Fruit fly (Drosophila melanogaster) whole organism, prepupa: ENCODE data around the gene Ctr1B.

ENCODE experiments used
- Blimp-1 ChIP-seq: fragments of 200-800 bp; sonication (Bioruptor generic); optimal IDR thresholded peaks from 3 replicates; lab custom pipeline; 2017; ENCODE audit warnings: missing biosample characterization, missing genetic modification characterization, mild to moderate bottlenecking, moderate library complexity, missing genetic modification reagents
- CG10631 ChIP-seq: fragments of 200-800 bp; sonication (Bioruptor generic); optimal IDR thresholded peaks from 2 replicates; lab custom pipeline; 2016; ENCODE audit warnings: missing biosample characterization, missing genetic modification characterization
- CG10669 ChIP-seq: fragments of 200-800 bp; sonication (Bioruptor generic); optimal IDR thresholded peaks from 3 replicates; lab custom pipeline; 2018; ENCODE audit warnings: missing biosample characterization, mild to moderate bottlenecking, missing genetic modification characterization, moderate library complexity
- CG11294 ChIP-seq: fragments of 200-800 bp; sonication (Bioruptor generic); IDR thresholded peaks from 2 replicates; pipeline ENCODE4 v1.3.6; 2022; ENCODE audit warnings: missing biosample characterization, missing genetic modification characterization
- CG11762 ChIP-seq: fragments of 200-800 bp; sonication (Bioruptor generic); optimal IDR thresholded peaks from 3 replicates; lab custom pipeline; 2016; ENCODE audit warnings: missing biosample characterization, missing genetic modification characterization; ENCODE audit not compliant: insufficient read depth
- CG15336 ChIP-seq: fragments of 200-800 bp; sonication (Bioruptor generic); IDR thresholded peaks from 2 replicates; pipeline ENCODE4 v1.3.6; 2022; ENCODE audit warnings: missing biosample characterization, missing genetic modification characterization
- CG16779 ChIP-seq: fragments of 200-800 bp; sonication (Bioruptor generic); optimal IDR thresholded peaks from 3 replicates; lab custom pipeline; 2017; ENCODE audit warnings: missing biosample characterization, mild to moderate bottlenecking, missing genetic modification characterization
- CG3032 ChIP-seq: fragments of 200-800 bp; optimal IDR thresholded peaks from 2 replicates; lab custom pipeline; 2019; ENCODE audit warnings: missing biosample characterization, mild to moderate bottlenecking, missing genetic modification characterization, moderate library complexity
- CG32006 ChIP-seq: fragments of 200-800 bp; sonication (Bioruptor generic); optimal IDR thresholded peaks from 3 replicates; lab custom pipeline; 2017; ENCODE audit warnings: missing biosample characterization, mild to moderate bottlenecking, missing genetic modification characterization
- CG3919 ChIP-seq: fragments of 200-800 bp; sonication (Bioruptor generic); optimal IDR thresholded peaks from 3 replicates; lab custom pipeline; 2016; ENCODE audit warnings: missing biosample characterization, missing genetic modification characterization
- CG4318 ChIP-seq: fragments of 200-800 bp; sonication (Bioruptor generic); optimal IDR thresholded peaks from 3 replicates; lab custom pipeline; 2017; ENCODE audit warnings: missing biosample characterization, mild to moderate bottlenecking, missing genetic modification characterization
- CG6163 ChIP-seq: fragments of 200-800 bp; sonication (Bioruptor generic); IDR thresholded peaks from 3 replicates; pipeline ENCODE4 v1.3.6; 2022; ENCODE audit warnings: missing biosample characterization, missing genetic modification characterization
- CG6808 ChIP-seq: fragments of 200-800 bp; sonication (Bioruptor generic); optimal IDR thresholded peaks from 3 replicates; lab custom pipeline; 2017; ENCODE audit warnings: missing biosample characterization, missing genetic modification characterization, mild to moderate bottlenecking, moderate library complexity, missing genetic modification reagents
- CG6854 ChIP-seq: fragments of 200-800 bp; sonication (Bioruptor generic); optimal IDR thresholded peaks from 2 replicates; lab custom pipeline; 2017; ENCODE audit warnings: missing biosample characterization, mild to moderate bottlenecking, missing genetic modification characterization
- CG7368 ChIP-seq: fragments of 200-800 bp; sonication (Bioruptor generic); optimal IDR thresholded peaks from 3 replicates; lab custom pipeline; 2016; ENCODE audit warnings: missing biosample characterization, missing genetic modification characterization
- CG8319 ChIP-seq: fragments of 200-800 bp; sonication (Bioruptor generic); optimal IDR thresholded peaks from 3 replicates; lab custom pipeline; 2016; ENCODE audit warnings: missing biosample characterization, missing genetic modification characterization
- CG8632 ChIP-seq: fragments of 200-800 bp; sonication (Bioruptor generic); optimal IDR thresholded peaks from 3 replicates; lab custom pipeline; 2016; ENCODE audit warnings: missing biosample characterization, missing genetic modification characterization
- Eip75B ChIP-seq: fragments of 200-800 bp; sonication (Bioruptor generic); optimal IDR thresholded peaks from 3 replicates; lab custom pipeline; 2016; ENCODE audit warnings: missing biosample characterization, missing genetic modification characterization
- Eip78C ChIP-seq: fragments of 200-800 bp; sonication (Bioruptor generic); peaks from one replicate; lab custom pipeline; 2016; ENCODE audit warnings: missing biosample characterization, missing genetic modification characterization
- Eip93F ChIP-seq: fragments of 200-800 bp; sonication (Bioruptor generic); optimal IDR thresholded peaks from 2 replicates; lab custom pipeline; 2016; ENCODE audit warnings: missing biosample characterization, mild to moderate bottlenecking, missing genetic modification characterization
- Ets21C ChIP-seq: fragments of 200-800 bp; sonication (Bioruptor generic); optimal IDR thresholded peaks from 3 replicates; lab custom pipeline; 2016; ENCODE audit warnings: missing biosample characterization, missing genetic modification characterization
- Ets96B ChIP-seq: fragments of 200-800 bp; optimal IDR thresholded peaks from 2 replicates; lab custom pipeline; 2019; ENCODE audit warnings: missing biosample characterization, mild to moderate bottlenecking, missing genetic modification characterization, moderate library complexity
- Gug ChIP-seq: fragments of 200-800 bp; sonication (Bioruptor generic); IDR thresholded peaks from 2 replicates; pipeline ENCODE4 v1.3.6; 2022; ENCODE audit warnings: missing biosample characterization, missing genetic modification characterization
- Hr38 ChIP-seq: sonication (Bioruptor generic); optimal IDR thresholded peaks from 2 replicates; lab custom pipeline; 2016; ENCODE audit warnings: missing biosample characterization, missing genetic modification characterization
- Hr39 ChIP-seq: fragments of 200-800 bp; sonication (Bioruptor generic); optimal IDR thresholded peaks from 2 replicates; lab custom pipeline; 2016; ENCODE audit warnings: missing biosample characterization, missing genetic modification characterization
- Lpt ChIP-seq: fragments of 200-800 bp; sonication (Bioruptor generic); optimal IDR thresholded peaks from 3 replicates; lab custom pipeline; 2016; ENCODE audit warnings: missing biosample characterization, missing genetic modification characterization
- Met ChIP-seq: fragments of 200-800 bp; sonication (Bioruptor generic); optimal IDR thresholded peaks from 3 replicates; lab custom pipeline; 2016; ENCODE audit warnings: missing biosample characterization, missing genetic modification characterization
- OdsH ChIP-seq: fragments of 200-800 bp; sonication (Bioruptor generic); optimal IDR thresholded peaks from 3 replicates; lab custom pipeline; 2016; ENCODE audit warnings: missing biosample characterization, missing genetic modification characterization
- Sox102F ChIP-seq: fragments of 200-800 bp; sonication (Bioruptor generic); optimal IDR thresholded peaks from 2 replicates; lab custom pipeline; 2016; ENCODE audit warnings: missing biosample characterization, mild to moderate bottlenecking, missing genetic modification characterization
- Sox14 ChIP-seq: fragments of 200-800 bp; sonication (Bioruptor generic); optimal IDR thresholded peaks from 3 replicates; lab custom pipeline; 2016; ENCODE audit warnings: missing biosample characterization, missing genetic modification characterization
- cyc ChIP-seq: fragments of 200-800 bp; sonication (Bioruptor generic); optimal IDR thresholded peaks from 3 replicates; lab custom pipeline; 2016; ENCODE audit warnings: missing biosample characterization, missing genetic modification characterization
- dac ChIP-seq: fragments of 200-800 bp; sonication (Bioruptor generic); optimal IDR thresholded peaks from 2 replicates; lab custom pipeline; 2017; ENCODE audit warnings: missing biosample characterization, mild to moderate bottlenecking, missing genetic modification characterization
- dsx ChIP-seq: fragments of 200-800 bp; optimal IDR thresholded peaks from 3 replicates; lab custom pipeline; 2019; ENCODE audit warnings: missing biosample characterization, mild to moderate bottlenecking, missing genetic modification characterization, moderate library complexity; ENCODE audit not compliant: poor library complexity, severe bottlenecking
- eg ChIP-seq: fragments of 200-800 bp; sonication (Bioruptor generic); IDR thresholded peaks from 3 replicates; pipeline ENCODE4 v1.3.6; 2022; ENCODE audit warnings: missing biosample characterization, missing genetic modification characterization
- fd59A ChIP-seq: fragments of 200-800 bp; sonication (Bioruptor generic); optimal IDR thresholded peaks from 2 replicates; lab custom pipeline; 2017; ENCODE audit warnings: missing biosample characterization, mild to moderate bottlenecking, missing genetic modification characterization, missing genetic modification reagents
- net ChIP-seq: fragments of 200-800 bp; sonication (Bioruptor generic); optimal IDR thresholded peaks from 3 replicates; lab custom pipeline; 2016; ENCODE audit warnings: missing biosample characterization, missing genetic modification characterization
- pdm3 ChIP-seq: fragments of 200-800 bp; sonication (Bioruptor generic); optimal IDR thresholded peaks from 3 replicates; lab custom pipeline; 2016; ENCODE audit warnings: missing biosample characterization, missing genetic modification characterization
- salr ChIP-seq, 2 experiments: fragments of 200-800 bp; sonication (Bioruptor generic); optimal IDR thresholded peaks; 3 replicates each; lab custom pipeline; 2016 to 2018; ENCODE audit warnings: missing biosample characterization in 2 of 2, missing genetic modification characterization in 2 of 2, mild to moderate bottlenecking in 1 of 2
- spab ChIP-seq: fragments of 200-800 bp; sonication (Bioruptor generic); optimal IDR thresholded peaks from 2 replicates; lab custom pipeline; 2017; ENCODE audit warnings: missing biosample characterization, mild to moderate bottlenecking, missing genetic modification characterization, missing genetic modification reagents
- ss ChIP-seq, 2 experiments: fragments of 200-800 bp; sonication (Bioruptor generic); optimal IDR thresholded peaks; 2 replicates in 1 of 2; 3 replicates in 1 of 2; lab custom pipeline; 2017 to 2018; ENCODE audit warnings: mild to moderate bottlenecking in 2 of 2, missing biosample characterization in 2 of 2, missing genetic modification characterization in 2 of 2, moderate library complexity in 1 of 2
- svp ChIP-seq: fragments of 200-800 bp; sonication (Bioruptor generic); peaks from one replicate; lab custom pipeline; 2016; ENCODE audit warnings: missing biosample characterization, missing genetic modification characterization
- topi ChIP-seq: fragments of 200-800 bp; sonication (Bioruptor generic); optimal IDR thresholded peaks from 3 replicates; lab custom pipeline; 2016; ENCODE audit warnings: missing biosample characterization, missing genetic modification characterization
- vri ChIP-seq: fragments of 200-800 bp; sonication (Bioruptor generic); optimal IDR thresholded peaks from 3 replicates; lab custom pipeline; 2016; ENCODE audit warnings: missing biosample characterization, mild to moderate bottlenecking, missing genetic modification characterization

The Ctr1B gene

dm6 chr3R:8287697-8288096 is 29.7 kb upstream of the Ctr1B start, which contains the start of gene Nazo:
Nazo (plus strand) TSS chr3R:8287876.
- no peak for TF ChIP-seq CG16779
- TF ChIP-seq eg (GFP tag; lab: Robert Waterston, UW) = no peak
- TF ChIP-seq, all 60 proteins: peak for 0

DNA sequence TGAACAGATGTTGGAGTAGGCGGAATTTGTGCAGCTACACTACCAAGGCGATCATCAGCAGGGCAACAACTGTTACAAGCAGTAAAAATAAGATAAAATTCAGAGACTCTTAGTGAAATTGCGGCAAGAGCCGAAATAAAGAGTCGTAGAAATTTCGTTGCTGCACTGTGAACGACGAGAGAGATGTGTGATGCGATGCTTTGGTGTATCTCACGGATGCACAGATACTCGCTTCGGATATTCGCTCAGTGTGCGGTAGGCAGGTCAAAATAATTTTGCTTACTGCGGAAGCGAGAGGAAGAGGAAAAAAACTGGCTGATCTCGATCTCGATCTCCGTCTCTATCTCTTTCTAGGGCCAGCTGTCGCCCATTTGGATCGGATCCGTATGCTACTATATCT is 28.6 kb upstream of the Ctr1B start:
- TF ChIP-seq svp (GFP tag; lab: Kevin White, UChicago) (peak; percentile 45), CG4318 (no peak)

- TF ChIP-seq OdsH (GFP tag; lab: Kevin White, UChicago) = no peak
- TF ChIP-seq CG6163 (GFP tag; lab: Robert Waterston, UW) = no peak
- no peak for TF ChIP-seq Met (GFP tag; lab: Kevin White, UChicago)
- TF ChIP-seq CG10631 (GFP tag; lab: Kevin White, UChicago) = no peak
- no peak for TF ChIP-seq CG6854
- TF ChIP-seq CG3032 (tag; lab: Kevin White, UChicago) = no peak
- TF ChIP-seq topi (GFP tag; lab: Kevin White, UChicago) = no peak
- no peak for TF ChIP-seq net (GFP tag; lab: Kevin White, UChicago)
- TF ChIP-seq CG11294 (GFP tag; lab: Robert Waterston, UW) = no peak
- TF ChIP-seq Ets21C (GFP tag; lab: Kevin White, UChicago) = no peak
- TF ChIP-seq CG11762 (GFP tag; lab: Kevin White, UChicago) = no peak
- no peak for TF ChIP-seq spab
- no peak for TF ChIP-seq Hr39 (GFP tag; lab: Kevin White, UChicago)
- TF ChIP-seq fd59A (GFP tag; lab: Kevin White, UChicago) = no peak
- TF ChIP-seq vri (GFP tag; lab: Kevin White, UChicago) = no peak
- TF ChIP-seq Lpt (GFP tag; lab: Kevin White, UChicago) = no peak
- no peak for TF ChIP-seq Eip93F (GFP tag; lab: Kevin White, UChicago)
- no peak for TF ChIP-seq Sox102F (GFP tag; lab: Kevin White, UChicago)
These were observed 26.9 kb upstream of the Ctr1B start, which contains the start of gene CG11672 for dm6 chr3R:8290478-8290877. CG11672 (minus strand) TSS chr3R:8290578.

DNA sequence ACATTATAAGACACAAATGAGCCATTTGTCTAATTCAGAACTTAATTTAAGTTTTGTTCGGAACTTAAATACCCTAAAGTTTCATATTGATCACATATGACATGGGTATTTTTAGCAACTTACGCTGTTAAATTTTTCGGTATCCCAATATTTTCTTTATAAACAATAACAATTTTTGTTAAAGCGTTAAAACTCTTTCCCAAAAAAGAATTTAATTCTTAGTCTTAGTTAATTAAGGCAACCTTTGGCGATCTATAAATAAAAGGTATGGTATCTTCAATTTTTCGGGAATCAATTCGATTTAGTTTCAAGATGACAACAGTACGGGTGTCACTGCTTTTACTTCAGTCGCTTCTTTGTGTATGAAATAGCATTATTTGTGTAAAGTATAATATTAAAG is 26.5 kb upstream of the Ctr1B start, which contains the start of gene CG31464:
Gene CG31464, plus strand, starts transcription at position 301 of the 400 bp plus-strand sequence.
- no peak for TF ChIP-seq Eip78C (GFP tag; lab: Kevin White, UChicago)
- no peak for TF ChIP-seq CG11762 (GFP tag; lab: Kevin White, UChicago)
- no peak for TF ChIP-seq dsx (GFP tag; lab: Kevin White, UChicago)
- TF ChIP-seq Gug (GFP tag; lab: Robert Waterston, UW) = no peak
- TF ChIP-seq ss (GFP tag; optimal IDR thresholded peaks at IDR 0.05; lab: Kevin White, UChicago) = no peak
- no peak for TF ChIP-seq CG6854
- no peak for TF ChIP-seq CG8319
- TF ChIP-seq Blimp-1 (GFP tag; lab: Kevin White, UChicago) = no peak
- no peak for TF ChIP-seq dac (GFP tag; lab: Kevin White, UChicago)
- no peak for TF ChIP-seq Lpt (GFP tag; lab: Kevin White, UChicago)
- no peak for TF ChIP-seq Sox14 (GFP tag; lab: Kevin White, UChicago)

- no peak for TF ChIP-seq Gug (GFP tag; lab: Robert Waterston, UW)
- no peak for TF ChIP-seq salr (GFP tag; optimal IDR thresholded peaks at IDR 0.05; lab: Kevin White, UChicago)
- TF ChIP-seq CG3919 (GFP tag; lab: Kevin White, UChicago) = no peak
- TF ChIP-seq CG32006 (GFP tag; lab: Kevin White, UChicago) = no peak
- no peak for TF ChIP-seq ss (GFP tag; optimal IDR thresholded peaks at IDR 0.05; lab: Kevin White, UChicago)
- no peak for TF ChIP-seq Eip78C (GFP tag; lab: Kevin White, UChicago)
- TF ChIP-seq CG8632 = no peak
- TF ChIP-seq pdm3 = no peak
- no peak for TF ChIP-seq CG11762 (GFP tag; lab: Kevin White, UChicago)
- TF ChIP-seq CG10631 (GFP tag; lab: Kevin White, UChicago) = no peak
- no peak for TF ChIP-seq Sox102F (GFP tag; lab: Kevin White, UChicago)
- TF ChIP-seq Eip75B (GFP tag; lab: Kevin White, UChicago) = no peak
- no peak for TF ChIP-seq Hr38 (GFP tag; lab: Kevin White, UChicago)
- TF ChIP-seq Ets96B (tag; lab: Kevin White, UChicago) = no peak
- TF ChIP-seq CG6808 = no peak
- no peak for TF ChIP-seq CG7368 (GFP tag; lab: Kevin White, UChicago)
- TF ChIP-seq Lpt (GFP tag; lab: Kevin White, UChicago) = no peak
- TF ChIP-seq CG15336 (GFP tag; lab: Robert Waterston, UW) = no peak
- TF ChIP-seq CG10669 (GFP tag; lab: Kevin White, UChicago) = no peak
- no peak for TF ChIP-seq cyc (GFP tag; lab: Kevin White, UChicago)
These were observed 25.4 kb upstream of the Ctr1B start, which contains the start of gene CG31463 for dm6 chr3R:8292034-8292433. CG31463 (plus strand) TSS chr3R:8292335.
